Fruit fly (Drosophila melanogaster) whole organism, embryonic: ENCODE measurements around the gene Lcp65Ad.

Source experiments
- ATbp ChIP-seq: fragments of 200-800 bp; sonication (Bioruptor generic); optimal IDR thresholded peaks from 2 replicates; lab custom pipeline; 2017; ENCODE audit warnings: missing biosample characterization, mild to moderate bottlenecking, missing genetic modification characterization, missing genetic modification reagents
- Abd-B ChIP-seq: fragments of 200-800 bp; sonication (Bioruptor generic); optimal IDR thresholded peaks from 2 replicates; lab custom pipeline; 2018; ENCODE audit warnings: missing biosample characterization, mild to moderate bottlenecking, missing genetic modification characterization, moderate library complexity
- Asciz ChIP-seq: fragments of 200-800 bp; sonication (Bioruptor generic); optimal IDR thresholded peaks from 2 replicates; lab custom pipeline; 2017; ENCODE audit warnings: missing biosample characterization, mild to moderate bottlenecking, missing genetic modification characterization, missing genetic modification reagents
- CG1024 ChIP-seq: fragments of 200-800 bp; sonication (Bioruptor generic); IDR thresholded peaks from 2 replicates; pipeline ENCODE4 v1.3.6; 2022; ENCODE audit warnings: missing biosample characterization, missing genetic modification characterization
- CG11696 ChIP-seq: fragments of 200-800 bp; sonication (Bioruptor generic); IDR thresholded peaks from 2 replicates; pipeline ENCODE4 v1.3.6; 2022; ENCODE audit warnings: missing biosample characterization, missing genetic modification characterization
- CG15479 ChIP-seq: fragments of 200-800 bp; sonication (Bioruptor generic); optimal IDR thresholded peaks from 3 replicates; lab custom pipeline; 2019; ENCODE audit warnings: missing biosample characterization, mild to moderate bottlenecking, missing genetic modification characterization, moderate library complexity
- CG1603 ChIP-seq: fragments of 200-800 bp; sonication (Bioruptor generic); optimal IDR thresholded peaks from 2 replicates; lab custom pipeline; 2019; ENCODE audit warnings: missing biosample characterization, mild to moderate bottlenecking, missing genetic modification characterization, moderate library complexity
- CG7839 ChIP-seq: fragments of 200-800 bp; sonication (Bioruptor generic); optimal IDR thresholded peaks from 3 replicates; lab custom pipeline; 2018; ENCODE audit warnings: missing biosample characterization, mild to moderate bottlenecking, missing genetic modification characterization, moderate library complexity
- CG8281 ChIP-seq: fragments of 200-800 bp; sonication (Bioruptor generic); optimal IDR thresholded peaks from 2 replicates; lab custom pipeline; 2018; ENCODE audit warnings: missing biosample characterization, mild to moderate bottlenecking, missing genetic modification characterization, moderate library complexity
- Ets65A ChIP-seq: fragments of 200-800 bp; sonication (Bioruptor generic); peaks from one replicate; lab custom pipeline; 2016; ENCODE audit warnings: missing biosample characterization, missing genetic modification characterization
- Hey ChIP-seq: fragments of 200-800 bp; sonication (Bioruptor generic); optimal IDR thresholded peaks from 3 replicates; lab custom pipeline; 2018; ENCODE audit warnings: missing biosample characterization, mild to moderate bottlenecking, missing genetic modification characterization
- Hr78 ChIP-seq, 2 experiments: fragments of 200-800 bp in 1 of 2; fragments of >200 bp in 1 of 2; sonication (Bioruptor generic) in 1 of 2; optimal IDR thresholded peaks; 2 replicates each; lab custom pipeline; 2017 to 2019; ENCODE audit warnings: missing biosample characterization in 2 of 2, missing genetic modification characterization in 2 of 2, mild to moderate bottlenecking in 1 of 2, moderate library complexity in 1 of 2
- Mad ChIP-seq: fragments of 200-800 bp; sonication (Bioruptor generic); optimal IDR thresholded peaks from 2 replicates; lab custom pipeline; 2016; ENCODE audit warnings: missing biosample characterization, missing genetic modification characterization
- Mrtf ChIP-seq: fragments of 200-800 bp; sonication (Bioruptor generic); IDR thresholded peaks from 3 replicates; pipeline ENCODE4 v1.3.6; 2022; ENCODE audit warnings: missing biosample characterization, missing genetic modification characterization
- Nf-YB ChIP-seq: fragments of 200-800 bp; sonication (Bioruptor generic); optimal IDR thresholded peaks from 3 replicates; lab custom pipeline; 2019; ENCODE audit warnings: missing biosample characterization, mild to moderate bottlenecking, missing genetic modification characterization, moderate library complexity
- Nf-YC ChIP-seq: fragments of 200-800 bp; optimal IDR thresholded peaks from 3 replicates; lab custom pipeline; 2019; ENCODE audit warnings: missing biosample characterization, mild to moderate bottlenecking, missing genetic modification characterization, moderate library complexity
- Ssrp ChIP-seq: fragments of 200-800 bp; sonication (Bioruptor generic); optimal IDR thresholded peaks from 2 replicates; lab custom pipeline; 2018; ENCODE audit warnings: missing biosample characterization, mild to moderate bottlenecking, missing genetic modification characterization, moderate library complexity
- TFAM ChIP-seq: fragments of 200-800 bp; sonication (Bioruptor generic); optimal IDR thresholded peaks from 2 replicates; lab custom pipeline; 2017; ENCODE audit warnings: missing biosample characterization, missing genetic modification characterization, inconsistent platforms
- Vsx1 ChIP-seq: fragments of 200-800 bp; sonication (Bioruptor generic); optimal IDR thresholded peaks from 2 replicates; lab custom pipeline; 2017; ENCODE audit warnings: missing biosample characterization, mild to moderate bottlenecking, missing genetic modification characterization, missing genetic modification reagents
- abd-A ChIP-seq: fragments of 200-800 bp; sonication (Bioruptor generic); optimal IDR thresholded peaks from 3 replicates; lab custom pipeline; 2019; ENCODE audit warnings: missing biosample characterization, mild to moderate bottlenecking, missing genetic modification characterization, moderate library complexity
- btn ChIP-seq: fragments of 200-800 bp; sonication (Bioruptor generic); optimal IDR thresholded peaks from 2 replicates; lab custom pipeline; 2016; ENCODE audit warnings: missing biosample characterization, missing genetic modification characterization
- cad ChIP-seq: fragments of >200 bp; optimal IDR thresholded peaks from 2 replicates; lab custom pipeline; 2017; ENCODE audit warnings: missing biosample characterization, missing genetic modification characterization
- chif ChIP-seq, 2 experiments: fragments of 200-800 bp; sonication (Bioruptor generic); optimal IDR thresholded peaks; 3 replicates each; lab custom pipeline; 2016; ENCODE audit warnings: missing biosample characterization in 2 of 2, missing genetic modification characterization in 2 of 2
- crol ChIP-seq: fragments of 200-800 bp; sonication (Bioruptor generic); IDR thresholded peaks from 2 replicates; pipeline ENCODE4 v1.3.6; 2022; ENCODE audit warnings: missing biosample characterization, missing genetic modification characterization
- cwo ChIP-seq: fragments of 200-800 bp; sonication (Bioruptor generic); optimal IDR thresholded peaks from 3 replicates; lab custom pipeline; 2017; ENCODE audit warnings: missing biosample characterization, missing genetic modification characterization, mild to moderate bottlenecking, moderate library complexity, missing genetic modification reagents
- gsb-n ChIP-seq: fragments of 200-800 bp; sonication (Bioruptor generic); optimal IDR thresholded peaks from 3 replicates; lab custom pipeline; 2018; ENCODE audit warnings: missing biosample characterization, mild to moderate bottlenecking, missing genetic modification characterization
- kni ChIP-seq: fragments of 200-800 bp; sonication (Bioruptor generic); optimal IDR thresholded peaks from 3 replicates; lab custom pipeline; 2017; ENCODE audit warnings: mild to moderate bottlenecking, missing biosample characterization, missing genetic modification reagents, missing genetic modification characterization
- nerfin-1 ChIP-seq: fragments of 200-800 bp; sonication (Bioruptor generic); optimal IDR thresholded peaks from 3 replicates; lab custom pipeline; 2019; ENCODE audit warnings: missing biosample characterization, mild to moderate bottlenecking, missing genetic modification characterization, moderate library complexity
- oc ChIP-seq: fragments of 200-800 bp; sonication (Bioruptor generic); optimal IDR thresholded peaks from 2 replicates; lab custom pipeline; 2018; ENCODE audit warnings: missing biosample characterization, mild to moderate bottlenecking, missing genetic modification characterization, moderate library complexity
- otp ChIP-seq: fragments of 200-800 bp; sonication (Bioruptor generic); IDR thresholded peaks from 3 replicates; pipeline ENCODE4, ENCODE4 v1.3.6; 2022; ENCODE audit warnings: missing biosample characterization, missing genetic modification characterization
- pros ChIP-seq: fragments of 200-800 bp; sonication (Bioruptor generic); optimal IDR thresholded peaks from 3 replicates; lab custom pipeline; 2019; ENCODE audit warnings: missing biosample characterization, mild to moderate bottlenecking, missing genetic modification characterization, moderate library complexity
- psq ChIP-seq: fragments of 200-800 bp; sonication (Bioruptor generic); optimal IDR thresholded peaks from 2 replicates; lab custom pipeline; 2017; ENCODE audit warnings: missing biosample characterization, missing genetic modification characterization
- sim ChIP-seq: fragments of 200-800 bp; sonication (Bioruptor generic); IDR thresholded peaks from 2 replicates; pipeline ENCODE4 v1.3.6; 2022; ENCODE audit warnings: missing biosample characterization, missing genetic modification characterization
- sisA ChIP-seq: fragments of 200-800 bp; sonication (Bioruptor generic); IDR thresholded peaks from 2 replicates; pipeline ENCODE4 v1.3.6; 2022; ENCODE audit warnings: missing biosample characterization, missing genetic modification characterization
- slbo ChIP-seq: fragments of 200-800 bp; sonication (Bioruptor generic); IDR thresholded peaks from 2 replicates; pipeline ENCODE4 v1.3.6; 2022; ENCODE audit warnings: missing biosample characterization, missing genetic modification characterization
- tll ChIP-seq, 2 experiments: fragments of 200-800 bp in 1 of 2; fragments of >200 bp in 1 of 2; sonication (Bioruptor generic) in 1 of 2; optimal IDR thresholded peaks; 2 replicates each; lab custom pipeline; 2017 to 2019; ENCODE audit warnings: missing biosample characterization in 2 of 2, missing genetic modification characterization in 2 of 2, mild to moderate bottlenecking in 1 of 2, moderate library complexity in 1 of 2
- yki ChIP-seq: fragments of >200 bp; optimal IDR thresholded peaks from 3 replicates; lab custom pipeline; 2018

Lcp65Ad gene

DNA sequence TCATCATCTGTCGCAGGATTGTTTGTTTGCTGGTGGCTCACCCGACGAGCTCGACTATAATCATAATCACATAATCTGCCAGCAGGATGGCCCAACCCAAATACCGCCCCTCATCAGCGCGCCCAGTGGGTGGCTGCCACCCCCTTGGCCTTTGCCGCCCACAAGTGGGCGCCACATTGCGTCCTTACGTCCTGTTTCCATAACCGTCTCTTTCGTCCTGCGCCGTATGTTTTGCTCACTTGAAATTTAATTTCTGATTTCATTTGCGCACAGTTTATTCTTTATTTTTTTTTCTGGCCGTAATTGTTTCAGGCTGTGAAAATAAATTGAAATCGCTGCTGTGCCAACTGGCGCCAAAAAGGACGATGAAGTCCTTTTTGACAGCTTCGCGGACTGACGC, 37.8 kb upstream of the Lcp65Ad start:
- TF ChIP-seq Ets65A (GFP tag; lab: Kevin White, UChicago) (peak; percentile 92), CG1024 (GFP tag; lab: Robert Waterston, UW) (no peak)

DNA sequence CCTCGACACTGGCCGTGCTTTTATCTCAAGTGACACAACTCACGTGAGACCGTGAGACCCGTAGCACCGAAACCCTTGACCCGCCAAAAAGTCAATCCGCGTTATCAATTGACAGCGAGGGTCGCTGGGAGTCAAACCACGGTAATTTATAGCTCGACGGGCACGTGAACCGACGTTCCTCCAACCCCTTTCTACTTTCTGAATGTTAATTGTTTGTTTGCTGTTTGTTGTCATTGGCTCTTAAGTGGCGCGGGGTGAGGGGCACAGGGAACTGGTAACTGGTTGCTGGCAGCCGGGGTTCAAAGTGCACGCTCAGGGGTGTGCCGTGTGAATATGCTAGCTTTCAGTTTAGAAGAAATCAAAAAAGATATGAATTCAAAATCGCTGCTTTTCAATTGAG, 36.5 kb upstream of the Lcp65Ad start:
- TF ChIP-seq chif (GFP tag; optimal IDR thresholded peaks at IDR 0.05; lab: Kevin White, UChicago) (no peak), sim (GFP tag; lab: Robert Waterston, UW) (no peak), Nf-YC (tag; lab: Kevin White, UChicago) (peak; percentile 23), CG11696 (GFP tag; lab: Robert Waterston, UW) (no peak), CG1603 (tag; lab: Kevin White, UChicago) (no peak), cad (GFP tag; lab: Kevin White, UChicago) (no peak), btn (GFP tag; lab: Kevin White, UChicago) (no peak), CG15479 (GFP tag; lab: Kevin White, UChicago) (no peak), Nf-YB (GFP tag; lab: Kevin White, UChicago) (peak; percentile 56), psq (GFP tag; lab: Kevin White, UChicago) (no peak), oc (tag; lab: Kevin White, UChicago) (peak; percentile 70), pros (peak; percentile 49), CG8281 (tag; lab: Kevin White, UChicago) (no peak), cwo (GFP tag; lab: Kevin White, UChicago) (peak; percentile 33), CG1024 (GFP tag; lab: Robert Waterston, UW) (no peak), Hey (tag; lab: Kevin White, UChicago) (peak; percentile 79), tll (GFP tag; optimal IDR thresholded peaks at IDR 0.05; lab: Kevin White, UChicago) (peak in 1 of 2 experiments; percentile 56), ATbp (GFP tag; lab: Kevin White, UChicago) (no peak), Asciz (GFP tag; lab: Kevin White, UChicago) (no peak), crol (GFP tag; lab: Robert Waterston, UW) (peak; percentile 63), yki (lab: Kevin White, UChicago) (no peak), abd-A (tag; lab: Kevin White, UChicago) (no peak), kni (peak; percentile 3), nerfin-1 (tag; lab: Kevin White, UChicago) (peak; percentile 13), otp (GFP tag; lab: Robert Waterston, UW) (peak; percentile 34; the same call in 1 of the 3 replicates), gsb-n (tag; lab: Kevin White, UChicago) (peak; percentile 28), Mrtf (no peak), slbo (GFP tag; lab: Robert Waterston, UW) (no peak), Mad (no peak), TFAM (GFP tag; lab: Kevin White, UChicago) (no peak), Abd-B (GFP tag; lab: Kevin White, UChicago) (no peak), Vsx1 (GFP tag; lab: Kevin White, UChicago) (peak; percentile 20), Ssrp (no peak), Hr78 (GFP tag; optimal IDR thresholded peaks at IDR 0.05; lab: Kevin White, UChicago) (peak in 1 of 2 experiments; percentile 72), CG7839 (tag; lab: Kevin White, UChicago) (no peak), sisA (GFP tag; lab: Robert Waterston, UW) (no peak)
